Worm (Caenorhabditis elegans) whole organism, young adult: ENCODE measurements around the gene best-12.

Source experiments
- C06A6.2 ChIP-seq: fragments of 200-800 bp; sonication (Bioruptor generic); conservative IDR thresholded peaks from 2 replicates; pipeline ENCODE4 v1.3.6; 2022; ENCODE audit warnings: missing genetic modification characterization, missing compliant biosample characterization
- F10E7.11 ChIP-seq: sonication (generic microtip); optimal IDR thresholded peaks from 2 replicates; lab custom pipeline; 2017; ENCODE audit warnings: mild to moderate bottlenecking, missing genetic modification characterization, moderate library complexity, missing compliant biosample characterization
- F22D6.2 ChIP-seq: sonication (generic microtip); optimal IDR thresholded peaks from 2 replicates; lab custom pipeline; 2016; ENCODE audit warnings: mild to moderate bottlenecking, missing genetic modification characterization, missing compliant biosample characterization
- F33H1.4 ChIP-seq: fragments of 200-800 bp; sonication (Bioruptor generic); IDR thresholded peaks from 2 replicates; pipeline ENCODE4 v1.3.6; 2022; ENCODE audit warnings: missing genetic modification reagents, missing genetic modification characterization, missing compliant biosample characterization
- F37B4.10 ChIP-seq: fragments of 200-800 bp; sonication (Bioruptor generic); IDR thresholded peaks from 2 replicates; pipeline ENCODE4 v1.3.6; 2022; ENCODE audit warnings: missing genetic modification characterization, missing compliant biosample characterization
- F55B11.4 ChIP-seq: sonication (generic microtip); optimal IDR thresholded peaks from 2 replicates; lab custom pipeline; 2016; ENCODE audit warnings: missing compliant biosample characterization, missing genetic modification characterization, borderline replicate concordance; ENCODE audit not compliant: insufficient read depth
- F57A8.1 ChIP-seq: fragments of 200-800 bp; sonication (Bioruptor generic); optimal IDR thresholded peaks from 2 replicates; lab custom pipeline; 2018; ENCODE audit warnings: mild to moderate bottlenecking, missing genetic modification characterization, moderate library complexity, missing compliant biosample characterization
- K11D2.4 ChIP-seq: fragments of 200-800 bp; sonication (Bioruptor generic); IDR thresholded peaks from 2 replicates; pipeline ENCODE4 v1.3.6; 2022; ENCODE audit warnings: missing genetic modification reagents, missing genetic modification characterization, missing compliant biosample characterization
- K12H6.12 ChIP-seq: fragments of 200-800 bp; sonication (Bioruptor generic); optimal IDR thresholded peaks from 2 replicates; lab custom pipeline; 2018; ENCODE audit warnings: mild to moderate bottlenecking, missing genetic modification characterization, missing compliant biosample characterization
- T07F8.4 ChIP-seq: sonication (generic microtip); optimal IDR thresholded peaks from 2 replicates; lab custom pipeline; 2016; ENCODE audit warnings: mild to moderate bottlenecking, missing genetic modification characterization, moderate library complexity, missing compliant biosample characterization
- Y53F4B.3 ChIP-seq: fragments of 200-800 bp; sonication (Bioruptor generic); IDR thresholded peaks from 2 replicates; pipeline ENCODE4 v1.3.6; 2022; ENCODE audit warnings: missing genetic modification reagents, missing genetic modification characterization, missing compliant biosample characterization
- aptf-2 ChIP-seq: fragments of 200-800 bp; sonication (Bioruptor generic); conservative IDR thresholded peaks from 2 replicates; pipeline ENCODE4 v1.3.6; 2022; ENCODE audit warnings: missing genetic modification reagents, missing genetic modification characterization, missing compliant biosample characterization
- atf-7 ChIP-seq: sonication (generic microtip); optimal IDR thresholded peaks from 2 replicates; lab custom pipeline; 2017; ENCODE audit warnings: mild to moderate bottlenecking, missing genetic modification characterization, missing compliant biosample characterization
- bed-2 ChIP-seq: fragments of 200-800 bp; sonication (Bioruptor generic); IDR thresholded peaks from 2 replicates; pipeline ENCODE4 v1.3.6; 2022; ENCODE audit warnings: missing genetic modification reagents, missing genetic modification characterization, missing compliant biosample characterization
- ccch-3 ChIP-seq: fragments of 200-800 bp; sonication (Bioruptor generic); optimal IDR thresholded peaks from 2 replicates; lab custom pipeline; 2018; ENCODE audit warnings: mild to moderate bottlenecking, missing genetic modification characterization, missing compliant biosample characterization
- cebp-1 ChIP-seq, 2 experiments: fragments of 200-800 bp in 1 of 2; sonication (Bioruptor generic) in 1 of 2; sonication (generic microtip) in 1 of 2; IDR thresholded peaks in 1 of 2; optimal IDR thresholded peaks in 1 of 2; 2 replicates each; pipeline versions ENCODE4 v1.3.6 to Lab custom; 2017 to 2022; ENCODE audit warnings: missing compliant biosample characterization in 2 of 2, missing genetic modification characterization in 2 of 2, mild to moderate bottlenecking in 1 of 2, missing genetic modification reagents in 1 of 2, moderate library complexity in 1 of 2
- ceh-27 ChIP-seq: fragments of 200-800 bp; sonication (Bioruptor generic); optimal IDR thresholded peaks from 2 replicates; lab custom pipeline; 2018; ENCODE audit warnings: mild to moderate bottlenecking, missing genetic modification characterization, moderate library complexity, missing compliant biosample characterization
- ceh-58 ChIP-seq: fragments of 200-800 bp; sonication (Bioruptor generic); IDR thresholded peaks from 2 replicates; pipeline ENCODE4 v1.3.6; 2022; ENCODE audit warnings: missing genetic modification characterization, missing compliant biosample characterization
- ceh-79 ChIP-seq: sonication (generic microtip); optimal IDR thresholded peaks from 2 replicates; lab custom pipeline; 2017; ENCODE audit warnings: mild to moderate bottlenecking, missing genetic modification characterization, missing compliant biosample characterization
- ceh-91 ChIP-seq: fragments of 200-800 bp; sonication (Bioruptor generic); IDR thresholded peaks from 2 replicates; pipeline ENCODE4 v1.3.6; 2022; ENCODE audit warnings: missing genetic modification reagents, missing genetic modification characterization, missing compliant biosample characterization
- die-1 ChIP-seq: sonication (generic microtip); optimal IDR thresholded peaks from 2 replicates; lab custom pipeline; 2016; ENCODE audit warnings: missing genotype, mild to moderate bottlenecking, missing genetic modification characterization, missing compliant biosample characterization
- egl-18 ChIP-seq: fragments of 200-800 bp; sonication (Bioruptor generic); IDR thresholded peaks from 2 replicates; pipeline ENCODE4 v1.3.6; 2022; ENCODE audit warnings: missing genetic modification reagents, missing genetic modification characterization, missing compliant biosample characterization
- him-1 ChIP-seq: sonication (generic microtip); optimal IDR thresholded peaks from 2 replicates; lab custom pipeline; 2016; ENCODE audit warnings: missing genotype, missing genetic modification reagents, missing genetic modification characterization, missing compliant biosample characterization
- hmg-20 ChIP-seq: fragments of 200-800 bp; sonication (Bioruptor generic); IDR thresholded peaks from 2 replicates; pipeline ENCODE4 v1.3.6; 2022; ENCODE audit warnings: missing genetic modification reagents, missing genetic modification characterization, missing compliant biosample characterization
- hsf-1 ChIP-seq: fragments of 200-800 bp; sonication (Bioruptor generic); IDR thresholded peaks from 2 replicates; pipeline ENCODE4 v1.3.6; 2022; ENCODE audit warnings: missing genetic modification reagents, missing genetic modification characterization, missing compliant biosample characterization
- lin-35 ChIP-seq, 3 experiments: fragments of 150-350 bp in 2 of 3; sonication (generic microtip) in 1 of 3; optimal IDR thresholded peaks; 2 replicates each; lab custom pipeline; 2014 to 2018; ENCODE audit warnings: missing biosample characterization in 3 of 3, missing genetic modification characterization in 3 of 3, missing genetic modification reagents in 3 of 3
- lin-54 ChIP-seq: fragments of 200-800 bp; sonication (Bioruptor generic); optimal IDR thresholded peaks from 2 replicates; lab custom pipeline; 2018; ENCODE audit warnings: mild to moderate bottlenecking, missing genetic modification characterization, missing compliant biosample characterization
- madf-6 ChIP-seq: fragments of 200-800 bp; sonication (Bioruptor generic); IDR thresholded peaks from 2 replicates; pipeline ENCODE4 v1.3.6; 2022; ENCODE audit warnings: missing genetic modification reagents, missing genetic modification characterization, missing compliant biosample characterization
- madf-8 ChIP-seq: fragments of 200-800 bp; sonication (Bioruptor generic); conservative IDR thresholded peaks from 2 replicates; pipeline ENCODE4 v1.3.6; 2022; ENCODE audit warnings: missing genetic modification reagents, missing genetic modification characterization, missing compliant biosample characterization
- mxl-1 ChIP-seq: sonication (generic microtip); optimal IDR thresholded peaks from 2 replicates; lab custom pipeline; 2016; ENCODE audit warnings: missing genetic modification characterization, missing compliant biosample characterization
- nfyb-1 ChIP-seq: fragments of 200-800 bp; sonication (Bioruptor generic); IDR thresholded peaks from 2 replicates; pipeline ENCODE4 v1.3.6; 2022; ENCODE audit warnings: missing genetic modification reagents, missing genetic modification characterization, missing compliant biosample characterization
- nhr-90 ChIP-seq: sonication (generic microtip); optimal IDR thresholded peaks from 2 replicates; lab custom pipeline; 2016; ENCODE audit warnings: missing genotype, mild to moderate bottlenecking, missing genetic modification characterization, missing compliant biosample characterization
- rcor-1 ChIP-seq: fragments of 200-800 bp; sonication (Bioruptor generic); IDR thresholded peaks from 2 replicates; pipeline ENCODE4 v1.3.6; 2022; ENCODE audit warnings: missing genetic modification reagents, missing genetic modification characterization, missing compliant biosample characterization
- rpc-1 ChIP-seq, 2 experiments: fragments of 150-350 bp in 1 of 2; sonication (generic microtip) in 1 of 2; optimal IDR thresholded peaks; 2 replicates each; lab custom pipeline; 2014 to 2018; ENCODE audit warnings: missing biosample characterization in 1 of 2, missing genetic modification characterization in 1 of 2, missing genetic modification reagents in 1 of 2, missing genotype in 1 of 2
- sdz-38 ChIP-seq: sonication (generic microtip); optimal IDR thresholded peaks from 2 replicates; lab custom pipeline; 2016; ENCODE audit warnings: missing genotype, missing genetic modification characterization, missing compliant biosample characterization
- snpc-1.1 ChIP-seq: sonication (generic microtip); optimal IDR thresholded peaks from 2 replicates; lab custom pipeline; 2017; ENCODE audit warnings: missing genetic modification characterization, mild to moderate bottlenecking, missing compliant biosample characterization, antibody characterized with exemption, moderate library complexity, missing genotype, missing genetic modification reagents; ENCODE audit not compliant: insufficient read depth
- snpc-1.3 ChIP-seq: sonication (generic microtip); optimal IDR thresholded peaks from 2 replicates; lab custom pipeline; 2017; ENCODE audit warnings: missing genetic modification characterization, mild to moderate bottlenecking, missing compliant biosample characterization, antibody characterized with exemption, moderate library complexity, missing genotype, missing genetic modification reagents; ENCODE audit not compliant: insufficient read depth
- snpc-3.4 ChIP-seq: sonication (generic microtip); optimal IDR thresholded peaks from 2 replicates; lab custom pipeline; 2017; ENCODE audit warnings: missing genetic modification characterization, mild to moderate bottlenecking, missing compliant biosample characterization, antibody characterized with exemption, moderate library complexity, missing genotype, missing genetic modification reagents
- somi-1 ChIP-seq: fragments of 200-800 bp; sonication (Bioruptor generic); optimal IDR thresholded peaks from 2 replicates; lab custom pipeline; 2018; ENCODE audit warnings: mild to moderate bottlenecking, missing genetic modification characterization, missing compliant biosample characterization
- tbp1 ChIP-seq: fragments of 200-800 bp; sonication (Bioruptor generic); optimal IDR thresholded peaks from 2 replicates; lab custom pipeline; 2018; ENCODE audit warnings: mild to moderate bottlenecking, missing genetic modification characterization, missing compliant biosample characterization
- tbx-9 ChIP-seq: sonication (generic microtip); optimal IDR thresholded peaks from 2 replicates; lab custom pipeline; 2016; ENCODE audit warnings: borderline replicate concordance, missing genetic modification characterization, inconsistent platforms, missing compliant biosample characterization
- tlf-1 ChIP-seq: fragments of 200-800 bp; sonication (Bioruptor generic); optimal IDR thresholded peaks from 2 replicates; lab custom pipeline; 2018; ENCODE audit warnings: mild to moderate bottlenecking, missing genetic modification characterization, missing compliant biosample characterization
- unc-130 ChIP-seq: sonication (generic microtip); optimal IDR thresholded peaks from 2 replicates; lab custom pipeline; 2016; ENCODE audit warnings: missing genetic modification reagents, missing genetic modification characterization, missing compliant biosample characterization
- xnd-1 ChIP-seq: sonication (generic microtip); optimal IDR thresholded peaks from 2 replicates; lab custom pipeline; 2016; ENCODE audit warnings: missing genotype, missing genetic modification reagents, missing genetic modification characterization, missing compliant biosample characterization
- ztf-18 ChIP-seq: sonication (generic microtip); optimal IDR thresholded peaks from 2 replicates; lab custom pipeline; 2016; ENCODE audit warnings: missing genotype, mild to moderate bottlenecking, missing genetic modification characterization, missing compliant biosample characterization
- ztf-22 ChIP-seq: fragments of 200-800 bp; sonication (Bioruptor generic); optimal IDR thresholded peaks from 2 replicates; lab custom pipeline; 2018; ENCODE audit warnings: mild to moderate bottlenecking, missing genetic modification characterization, moderate library complexity, missing compliant biosample characterization
- ztf-26 ChIP-seq: sonication (generic microtip); optimal IDR thresholded peaks from 2 replicates; lab custom pipeline; 2017; ENCODE audit warnings: missing genetic modification characterization, missing compliant biosample characterization
- ztf-28 ChIP-seq: fragments of 200-800 bp; sonication (Bioruptor generic); IDR thresholded peaks from 2 replicates; pipeline ENCODE4 v1.3.6; 2022; ENCODE audit warnings: missing genetic modification reagents, missing genetic modification characterization, missing compliant biosample characterization

best-12 gene

ce11 chrV:16024300-16024699 lies 25.0 kb upstream of the best-12 start, which contains the start of gene T10C6.6:
Gene T10C6.6, plus strand, starts transcription at chrV:16024326.
- no peak for TF ChIP-seq ccch-3 (GFP tag; lab: Kevin White, UChicago)
- no peak for TF ChIP-seq aptf-2 (GFP tag; lab: Robert Waterston, UW)
- TF ChIP-seq F37B4.10 (GFP tag; lab: Robert Waterston, UW) = no peak
- no peak for TF ChIP-seq F10E7.11 (tag; lab: Kevin White, UChicago)
- TF ChIP-seq snpc-1.1 (tag; lab: Kevin White, UChicago) = no peak
- peak; percentile 84 for TF ChIP-seq F33H1.4
- TF ChIP-seq tlf-1 (GFP tag; lab: Kevin White, UChicago) = no peak
- no peak for TF ChIP-seq ceh-91 (GFP tag; lab: Robert Waterston, UW)
- no peak for TF ChIP-seq die-1 (tag; lab: Kevin White, UChicago)
- TF ChIP-seq ztf-26 = no peak
- no peak for TF ChIP-seq ceh-58 (GFP tag; lab: Robert Waterston, UW)
- TF ChIP-seq unc-130 (GFP tag; lab: Kevin White, UChicago) = no peak
- no peak for TF ChIP-seq Y53F4B.3 (GFP tag; lab: Robert Waterston, UW)
- peak; percentile 79 for TF ChIP-seq xnd-1 (tag; lab: Kevin White, UChicago)
- no peak for TF ChIP-seq T07F8.4 (tag; lab: Kevin White, UChicago)
- no peak for TF ChIP-seq nhr-90
- peak; percentile 81 for TF ChIP-seq madf-6 (GFP tag; lab: Robert Waterston, UW)
- TF ChIP-seq ceh-79 = peak; percentile 38
- no peak for TF ChIP-seq atf-7
- no peak for TF ChIP-seq snpc-3.4 (tag; lab: Kevin White, UChicago)
- no peak for TF ChIP-seq lin-35 (GFP tag; optimal IDR thresholded peaks at IDR 0.05; lab: Kevin White, UChicago)
- TF ChIP-seq rpc-1 (optimal IDR thresholded peaks at IDR 0.05; lab: Kevin White, UChicago) = no peak
- no peak for TF ChIP-seq rpc-1 (tag; optimal IDR thresholded peaks at IDR 0.05; lab: Kevin White, UChicago)
- TF ChIP-seq hsf-1 = no peak
- TF ChIP-seq ceh-27 (GFP tag; lab: Kevin White, UChicago) = no peak
- TF ChIP-seq hmg-20 = no peak
- TF ChIP-seq mxl-1 = no peak
- TF ChIP-seq C06A6.2 = no peak
- no peak for TF ChIP-seq tbp1 (GFP tag; lab: Kevin White, UChicago)
- no peak for TF ChIP-seq egl-18 (GFP tag; lab: Robert Waterston, UW)
- TF ChIP-seq lin-54 (GFP tag; lab: Kevin White, UChicago) = no peak
- TF ChIP-seq tbx-9 = no peak
- TF ChIP-seq madf-8 (GFP tag; lab: Robert Waterston, UW) = peak; percentile 38; the same call in 1 of the 2 replicates
- TF ChIP-seq nfyb-1 = no peak
- TF ChIP-seq F22D6.2 (tag; lab: Kevin White, UChicago) = no peak
- TF ChIP-seq cebp-1 (GFP tag; IDR thresholded peaks at IDR 0.05; lab: Robert Waterston, UW) = no peak
- TF ChIP-seq cebp-1 (tag; optimal IDR thresholded peaks at IDR 0.05; lab: Kevin White, UChicago) = no peak
- no peak for TF ChIP-seq bed-2 (GFP tag; lab: Robert Waterston, UW)
- no peak for TF ChIP-seq F57A8.1
- TF ChIP-seq F55B11.4 (tag; lab: Kevin White, UChicago) = no peak
- no peak for TF ChIP-seq ztf-28 (GFP tag; lab: Robert Waterston, UW)
- TF ChIP-seq K11D2.4 (GFP tag; lab: Robert Waterston, UW) = no peak
- TF ChIP-seq ztf-18 (tag; lab: Kevin White, UChicago) = no peak
- no peak for TF ChIP-seq somi-1 (GFP tag; lab: Kevin White, UChicago)
- TF ChIP-seq rcor-1 (GFP tag; lab: Robert Waterston, UW) = no peak
- TF ChIP-seq sdz-38 (tag; lab: Kevin White, UChicago) = no peak
- TF ChIP-seq snpc-1.3 = no peak
- peak; percentile 12 for TF ChIP-seq him-1 (tag; lab: Kevin White, UChicago)
- no peak for TF ChIP-seq K12H6.12 (tag; lab: Kevin White, UChicago)
- TF ChIP-seq ztf-22 (GFP tag; lab: Kevin White, UChicago) = no peak
